Fruit fly (Drosophila melanogaster) whole organism, embryonic: Measurements from ENCODE around the gene ATPsynbeta.
A peak's percentile ranks its signal among the peaks of the same experiment; 100 is the strongest.

Experiments used
- Abd-B ChIP-seq: fragments of 200-800 bp; sonication (Bioruptor generic); optimal IDR thresholded peaks from 2 replicates; lab custom pipeline; 2018; ENCODE audit warnings: missing biosample characterization, mild to moderate bottlenecking, missing genetic modification characterization, moderate library complexity
- Antp ChIP-seq: fragments of 200-800 bp; sonication (Bioruptor generic); optimal IDR thresholded peaks from 3 replicates; lab custom pipeline; 2016; ENCODE audit warnings: missing biosample characterization, missing genetic modification characterization
- B-H2 ChIP-seq: fragments of 200-800 bp; sonication (Bioruptor generic); optimal IDR thresholded peaks from 2 replicates; lab custom pipeline; 2018; ENCODE audit warnings: missing biosample characterization, mild to moderate bottlenecking, missing genetic modification characterization
- Bdp1 ChIP-seq: fragments of 200-800 bp; sonication (Bioruptor generic); optimal IDR thresholded peaks from 3 replicates; lab custom pipeline; 2016; ENCODE audit warnings: missing biosample characterization, missing genetic modification characterization
- Bteb2 ChIP-seq: fragments of 200-800 bp; sonication (Bioruptor generic); optimal IDR thresholded peaks from 2 replicates; lab custom pipeline; 2016; ENCODE audit warnings: missing biosample characterization, missing genetic modification characterization
- CG10147 ChIP-seq: fragments of 200-800 bp; sonication (Bioruptor generic); optimal IDR thresholded peaks from 2 replicates; lab custom pipeline; 2019; ENCODE audit warnings: missing biosample characterization, mild to moderate bottlenecking, missing genetic modification characterization, moderate library complexity
- CG10654 ChIP-seq: fragments of 200-800 bp; sonication (Bioruptor generic); optimal IDR thresholded peaks from 2 replicates; lab custom pipeline; 2016; ENCODE audit warnings: missing biosample characterization, missing genetic modification characterization
- CG11085 ChIP-seq: fragments of 200-800 bp; sonication (Bioruptor generic); IDR thresholded peaks from 2 replicates; pipeline ENCODE4 v1.3.6; 2022; ENCODE audit warnings: missing biosample characterization, missing genetic modification characterization
- CG12104 ChIP-seq: fragments of 200-800 bp; sonication (Bioruptor generic); optimal IDR thresholded peaks from 3 replicates; lab custom pipeline; 2016; ENCODE audit warnings: missing biosample characterization, missing genetic modification characterization
- CG12391 ChIP-seq: fragments of 200-800 bp; sonication (Bioruptor generic); optimal IDR thresholded peaks from 3 replicates; lab custom pipeline; 2018; ENCODE audit warnings: missing biosample characterization, mild to moderate bottlenecking, missing genetic modification characterization, moderate library complexity
- CG13775 ChIP-seq: fragments of 200-800 bp; sonication (Bioruptor generic); optimal IDR thresholded peaks from 3 replicates; lab custom pipeline; 2017; ENCODE audit warnings: missing biosample characterization, mild to moderate bottlenecking, missing genetic modification characterization
- CG14667 ChIP-seq: fragments of 200-800 bp; sonication (Bioruptor generic); IDR thresholded peaks from 2 replicates; pipeline ENCODE4 v1.3.6; 2022; ENCODE audit warnings: missing biosample characterization, missing genetic modification characterization
- CG17359 ChIP-seq: fragments of 200-800 bp; sonication (Bioruptor generic); optimal IDR thresholded peaks from 3 replicates; lab custom pipeline; 2018; ENCODE audit warnings: missing biosample characterization, mild to moderate bottlenecking, missing genetic modification characterization, moderate library complexity
- CG17385 ChIP-seq: fragments of 200-800 bp; sonication (Bioruptor generic); optimal IDR thresholded peaks from 3 replicates; lab custom pipeline; 2018; ENCODE audit warnings: missing biosample characterization, mild to moderate bottlenecking, missing genetic modification characterization
- CG30020 ChIP-seq: fragments of 200-800 bp; optimal IDR thresholded peaks from 2 replicates; lab custom pipeline; 2019; ENCODE audit warnings: missing biosample characterization, mild to moderate bottlenecking, missing genetic modification characterization, moderate library complexity
- CG31441 ChIP-seq: fragments of 200-800 bp; sonication (Bioruptor generic); IDR thresholded peaks from 2 replicates; pipeline ENCODE4 v1.3.6; 2022; ENCODE audit warnings: missing biosample characterization, missing genetic modification characterization
- CG4424 ChIP-seq: fragments of 200-800 bp; sonication (Bioruptor generic); optimal IDR thresholded peaks from 3 replicates; lab custom pipeline; 2016; ENCODE audit warnings: missing biosample characterization, missing genetic modification characterization
- CG4854 ChIP-seq: fragments of 200-800 bp; sonication (Bioruptor generic); optimal IDR thresholded peaks from 2 replicates; lab custom pipeline; 2016; ENCODE audit warnings: missing biosample characterization, missing genetic modification characterization, inconsistent platforms
- CG5245 ChIP-seq: fragments of 200-800 bp; sonication (Bioruptor generic); optimal IDR thresholded peaks from 3 replicates; lab custom pipeline; 2016; ENCODE audit warnings: missing biosample characterization, missing genetic modification characterization
- CG6254 ChIP-seq: fragments of 200-800 bp; sonication (Bioruptor generic); optimal IDR thresholded peaks from 3 replicates; lab custom pipeline; 2017; ENCODE audit warnings: mild to moderate bottlenecking, missing biosample characterization, missing genetic modification reagents, missing genetic modification characterization
- CG6813 ChIP-seq: fragments of 200-800 bp; sonication (Bioruptor generic); optimal IDR thresholded peaks from 2 replicates; lab custom pipeline; 2017; ENCODE audit warnings: missing biosample characterization, missing genetic modification characterization, mild to moderate bottlenecking, moderate library complexity, missing genetic modification reagents
- CG7271 ChIP-seq: fragments of 200-800 bp; sonication (Bioruptor generic); optimal IDR thresholded peaks from 2 replicates; lab custom pipeline; 2018; ENCODE audit warnings: missing biosample characterization, mild to moderate bottlenecking, missing genetic modification characterization, moderate library complexity
- CG8478 ChIP-seq: fragments of >200 bp; optimal IDR thresholded peaks from 2 replicates; lab custom pipeline; 2018
- CG9215 ChIP-seq: fragments of 200-800 bp; sonication (Bioruptor generic); IDR thresholded peaks from 2 replicates; pipeline ENCODE4 v1.3.6; 2022; ENCODE audit warnings: missing biosample characterization, missing genetic modification characterization
- CoRest ChIP-seq: fragments of 200-800 bp; sonication (Bioruptor generic); optimal IDR thresholded peaks from 3 replicates; lab custom pipeline; 2018; ENCODE audit warnings: missing biosample characterization, mild to moderate bottlenecking, missing genetic modification characterization, moderate library complexity
- Doc3 ChIP-seq: fragments of 200-800 bp; sonication (Bioruptor generic); IDR thresholded peaks from 3 replicates; pipeline ENCODE4 v1.3.6; 2022; ENCODE audit warnings: missing biosample characterization, missing genetic modification characterization; ENCODE audit not compliant: partially characterized antibody
- Dp ChIP-seq: fragments of 200-800 bp; sonication (Bioruptor generic); optimal IDR thresholded peaks from 2 replicates; lab custom pipeline; 2018; ENCODE audit warnings: missing biosample characterization, mild to moderate bottlenecking, missing genetic modification characterization, moderate library complexity
- Fer3 ChIP-seq: fragments of 200-800 bp; sonication (Bioruptor generic); optimal IDR thresholded peaks from 2 replicates; lab custom pipeline; 2018; ENCODE audit warnings: missing biosample characterization, mild to moderate bottlenecking, missing genetic modification characterization, moderate library complexity
- Gug ChIP-seq: fragments of 200-800 bp; sonication (Bioruptor generic); IDR thresholded peaks from 4 replicates; pipeline ENCODE4 v1.3.6; 2022; ENCODE audit warnings: missing biosample characterization, missing genetic modification characterization
- HLHmδ ChIP-seq: fragments of 200-800 bp; sonication (Bioruptor generic); optimal IDR thresholded peaks from 2 replicates; lab custom pipeline; 2018; ENCODE audit warnings: missing biosample characterization, mild to moderate bottlenecking, missing genetic modification characterization, moderate library complexity
- HmgD ChIP-seq: fragments of 200-800 bp; sonication (Bioruptor generic); optimal IDR thresholded peaks from 3 replicates; lab custom pipeline; 2016; ENCODE audit warnings: missing biosample characterization, missing genetic modification characterization
- MESR4 ChIP-seq: fragments of 200-800 bp; sonication (Bioruptor generic); optimal IDR thresholded peaks from 2 replicates; lab custom pipeline; 2018; ENCODE audit warnings: missing biosample characterization, mild to moderate bottlenecking, missing genetic modification characterization, moderate library complexity
- Rfx ChIP-seq: fragments of 200-800 bp; sonication (Bioruptor generic); IDR thresholded peaks from 2 replicates; pipeline ENCODE4 v1.3.6; 2022; ENCODE audit warnings: missing biosample characterization, missing genetic modification characterization
- Side ChIP-seq: fragments of 200-800 bp; sonication (Bioruptor generic); optimal IDR thresholded peaks from 2 replicates; lab custom pipeline; 2016; ENCODE audit warnings: missing biosample characterization, missing genetic modification characterization
- Six4 ChIP-seq: fragments of 200-800 bp; sonication (Bioruptor generic); optimal IDR thresholded peaks from 2 replicates; lab custom pipeline; 2016; ENCODE audit warnings: missing biosample characterization, missing genetic modification characterization
- Spps ChIP-seq: fragments of 200-800 bp; sonication (Bioruptor generic); optimal IDR thresholded peaks from 2 replicates; lab custom pipeline; 2018; ENCODE audit warnings: missing biosample characterization, mild to moderate bottlenecking, missing genetic modification characterization
- Ssrp ChIP-seq: fragments of 200-800 bp; sonication (Bioruptor generic); optimal IDR thresholded peaks from 2 replicates; lab custom pipeline; 2018; ENCODE audit warnings: missing biosample characterization, mild to moderate bottlenecking, missing genetic modification characterization, moderate library complexity
- Taf1 ChIP-seq: fragments of 200-800 bp; sonication (Bioruptor generic); IDR thresholded peaks from 2 replicates; pipeline ENCODE4 v1.3.6; 2022; ENCODE audit warnings: missing biosample characterization, missing genetic modification characterization
- br ChIP-seq: fragments of >200 bp; optimal IDR thresholded peaks from 2 replicates; lab custom pipeline; 2017
- btn ChIP-seq: fragments of 200-800 bp; sonication (Bioruptor generic); optimal IDR thresholded peaks from 2 replicates; lab custom pipeline; 2016; ENCODE audit warnings: missing biosample characterization, missing genetic modification characterization
- cas ChIP-seq: fragments of 200-800 bp; sonication (Bioruptor generic); IDR thresholded peaks from 2 replicates; pipeline ENCODE4 v1.3.6; 2022; ENCODE audit warnings: missing biosample characterization, missing genetic modification characterization
- gem ChIP-seq: fragments of 200-800 bp; sonication (Bioruptor generic); optimal IDR thresholded peaks from 2 replicates; lab custom pipeline; 2019; ENCODE audit warnings: missing biosample characterization, mild to moderate bottlenecking, missing genetic modification characterization, moderate library complexity
- her ChIP-seq: fragments of 200-800 bp; sonication (Bioruptor generic); optimal IDR thresholded peaks from 2 replicates; lab custom pipeline; 2016; ENCODE audit warnings: missing biosample characterization, missing genetic modification characterization
- ind ChIP-seq: fragments of 200-800 bp; sonication (Bioruptor generic); optimal IDR thresholded peaks from 3 replicates; lab custom pipeline; 2016; ENCODE audit warnings: missing biosample characterization, missing genetic modification characterization
- pita ChIP-seq: fragments of 200-800 bp; sonication (Bioruptor generic); optimal IDR thresholded peaks from 2 replicates; lab custom pipeline; 2017; ENCODE audit warnings: missing biosample characterization, mild to moderate bottlenecking, missing genetic modification characterization
- sc ChIP-seq, 3 experiments: fragments of >200 bp in 2 of 3; fragments of 200-800 bp in 1 of 3; sonication (Bioruptor generic) in 1 of 3; optimal IDR thresholded peaks; 2 replicates in 2 of 3; 3 replicates in 1 of 3; lab custom pipeline; 2017; ENCODE audit warnings: mild to moderate bottlenecking in 1 of 3, missing biosample characterization in 1 of 3, missing genetic modification characterization in 1 of 3, missing genetic modification reagents in 1 of 3
- slp2 ChIP-seq: fragments of 200-800 bp; sonication (Bioruptor generic); optimal IDR thresholded peaks from 2 replicates; lab custom pipeline; 2016; ENCODE audit warnings: missing biosample characterization, missing genetic modification characterization
- sob ChIP-seq: fragments of 200-800 bp; sonication (Bioruptor generic); IDR thresholded peaks from 2 replicates; pipeline ENCODE4 v1.3.6; 2022; ENCODE audit warnings: missing biosample characterization, missing genetic modification characterization
- ssp ChIP-seq: fragments of 200-800 bp; sonication (Bioruptor generic); IDR thresholded peaks from 2 replicates; pipeline ENCODE4 v1.3.6; 2022; ENCODE audit warnings: missing biosample characterization, missing genetic modification characterization
- tin ChIP-seq: fragments of 200-800 bp; sonication (Bioruptor generic); optimal IDR thresholded peaks from 3 replicates; lab custom pipeline; 2016; ENCODE audit warnings: missing biosample characterization, missing genetic modification characterization
- ttk ChIP-seq: fragments of 200-800 bp; sonication (Bioruptor generic); IDR thresholded peaks from 2 replicates; pipeline ENCODE4 v2.1.2; 2022; ENCODE audit warnings: missing biosample characterization, missing genetic modification characterization
- zfh1 ChIP-seq: fragments of 200-800 bp; sonication (Bioruptor generic); IDR thresholded peaks from 3 replicates; pipeline ENCODE4 v1.3.6; 2022; ENCODE audit warnings: missing biosample characterization, missing genetic modification characterization

The ATPsynbeta gene

dm6 chr4:1053653-1054163, 22.4 kb downstream of the ATPsynbeta start, which contains the start of gene CaMKII (continued):
- peak; percentile 29; the same call in 1 of the 2 replicates for TF ChIP-seq ssp (GFP tag; lab: Robert Waterston, UW)
- no peak for TF ChIP-seq CG5245
- no peak for TF ChIP-seq CG14667 (GFP tag; lab: Robert Waterston, UW)
- no peak for TF ChIP-seq cas (GFP tag; lab: Robert Waterston, UW)
- no peak for TF ChIP-seq CG11085
- TF ChIP-seq CoRest (tag; lab: Kevin White, UChicago): peak; percentile 33
- TF ChIP-seq CG12391 (tag; lab: Kevin White, UChicago): no peak
- no peak for TF ChIP-seq Ssrp (tag; lab: Kevin White, UChicago)
- no peak for TF ChIP-seq CG8478
- TF ChIP-seq CG10654 (GFP tag; lab: Kevin White, UChicago): peak; percentile 10
- no peak for TF ChIP-seq Taf1 (GFP tag; lab: Robert Waterston, UW)
- TF ChIP-seq sc (optimal IDR thresholded peaks at IDR 0.05; lab: Kevin White, UChicago): no peak
- TF ChIP-seq sc (GFP tag; optimal IDR thresholded peaks at IDR 0.05; lab: Kevin White, UChicago): no peak
- TF ChIP-seq Bdp1 (GFP tag; lab: Kevin White, UChicago): no peak
- TF ChIP-seq sob (GFP tag; lab: Robert Waterston, UW): no peak
- TF ChIP-seq ind (GFP tag; lab: Kevin White, UChicago): peak; percentile 56
- TF ChIP-seq Fer3 (tag; lab: Kevin White, UChicago): peak; percentile 22
- no peak for TF ChIP-seq Bteb2
- TF ChIP-seq Antp (GFP tag; lab: Kevin White, UChicago): no peak
- TF ChIP-seq zfh1 (GFP tag; lab: Robert Waterston, UW): no peak
- no peak for TF ChIP-seq Side (GFP tag; lab: Kevin White, UChicago)
- TF ChIP-seq gem (tag; lab: Kevin White, UChicago): peak; percentile 67
- TF ChIP-seq slp2 (GFP tag; lab: Kevin White, UChicago): no peak
- TF ChIP-seq Doc3 (GFP tag; lab: Robert Waterston, UW): no peak
- TF ChIP-seq Spps: no peak
- no peak for TF ChIP-seq pita (GFP tag; lab: Kevin White, UChicago)
- no peak for TF ChIP-seq Gug
- peak; percentile 45 for TF ChIP-seq CG17359 (tag; lab: Kevin White, UChicago)
- TF ChIP-seq CG4424 (GFP tag; lab: Kevin White, UChicago): peak; percentile 54
- peak; percentile 27 for TF ChIP-seq Six4
- TF ChIP-seq CG10147 (GFP tag; lab: Kevin White, UChicago): no peak
- TF ChIP-seq her: peak; percentile 81
- peak; percentile 14 for TF ChIP-seq tin (GFP tag; lab: Kevin White, UChicago)
- no peak for TF ChIP-seq br (lab: Kevin White, UChicago)
- no peak for TF ChIP-seq ttk (GFP tag; lab: Robert Waterston, UW)
- TF ChIP-seq CG9215 (GFP tag; lab: Robert Waterston, UW): no peak
- peak; percentile 18 for TF ChIP-seq CG4854 (GFP tag; lab: Kevin White, UChicago)
- peak; percentile 36 for TF ChIP-seq CG6254 (GFP tag; lab: Kevin White, UChicago)
- TF ChIP-seq HmgD (GFP tag; lab: Kevin White, UChicago): no peak
- peak; percentile 7 for TF ChIP-seq Dp (GFP tag; lab: Kevin White, UChicago)
- no peak for TF ChIP-seq btn (GFP tag; lab: Kevin White, UChicago)
- TF ChIP-seq Rfx: no peak
- no peak for TF ChIP-seq CG6813 (GFP tag; lab: Kevin White, UChicago)
- TF ChIP-seq Abd-B (GFP tag; lab: Kevin White, UChicago): no peak
- TF ChIP-seq CG12104 (GFP tag; lab: Kevin White, UChicago): peak; percentile 28
- no peak for TF ChIP-seq CG31441
- TF ChIP-seq CG13775 (GFP tag; lab: Kevin White, UChicago): no peak
- peak; percentile 22 for TF ChIP-seq CG7271 (tag; lab: Kevin White, UChicago)
- peak; percentile 11 for TF ChIP-seq MESR4
- peak; percentile 87 for TF ChIP-seq CG30020 (tag; lab: Kevin White, UChicago)
- TF ChIP-seq HLHmδ: no peak
- peak; percentile 22 for TF ChIP-seq CG17385 (GFP tag; lab: Kevin White, UChicago)
- TF ChIP-seq B-H2 (GFP tag; lab: Kevin White, UChicago): no peak
